Worm (Caenorhabditis elegans): ENCODE results near the gene cnc-4.

Gene cnc-4

DNA sequence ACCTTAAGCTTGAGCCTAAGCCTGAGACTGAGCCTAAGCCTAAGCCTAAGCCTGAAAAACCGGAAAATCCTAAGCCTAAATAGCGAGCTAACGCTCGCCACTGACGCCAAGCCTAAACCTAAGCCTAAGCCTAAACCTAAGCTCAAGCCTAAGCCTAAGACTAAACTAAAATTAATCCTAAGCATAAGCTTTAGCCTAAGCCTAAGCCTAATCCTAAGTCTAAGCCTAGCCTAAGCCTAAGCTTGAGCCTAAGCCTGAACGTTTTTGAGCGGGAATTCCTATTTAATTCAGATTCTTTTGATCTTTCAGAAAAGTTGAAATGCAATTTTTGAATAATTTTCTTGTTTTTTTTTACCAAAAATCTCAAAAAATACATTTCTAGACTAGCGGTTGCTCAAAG lies 30.8 kb upstream of the cnc-4 start:
- TF ChIP-seq lin-39 (tag; optimal IDR thresholded peaks at IDR 0.05), result no peak
- no peak for TF ChIP-seq lsy-2 (tag; optimal IDR thresholded peaks at IDR 0.05)

- no peak for TF ChIP-seq alr-1 (tag; optimal IDR thresholded peaks at IDR 0.05)
- TF ChIP-seq mbf-1 (tag; optimal IDR thresholded peaks at IDR 0.05), result no peak
- no peak for TF ChIP-seq fos-1 (tag; optimal IDR thresholded peaks at IDR 0.05)
- no peak for TF ChIP-seq C34F6.9 (tag; optimal IDR thresholded peaks at IDR 0.05)
- TF ChIP-seq elt-3 (tag; optimal IDR thresholded peaks at IDR 0.05), result no peak
- TF ChIP-seq ztf-1 (GFP tag; conservative IDR thresholded peaks at IDR 0.05), result no peak
- TF ChIP-seq ceh-82 (tag; optimal IDR thresholded peaks at IDR 0.05), result no peak
- TF ChIP-seq crh-2 (tag; optimal IDR thresholded peaks at IDR 0.05), result no peak
- no peak for TF ChIP-seq sma-3 (GFP tag; optimal IDR thresholded peaks at IDR 0.05)
- no peak for TF ChIP-seq unc-39 (tag; optimal IDR thresholded peaks at IDR 0.05)
- TF ChIP-seq ztf-4 (tag; optimal IDR thresholded peaks at IDR 0.05), result no peak
- no peak for TF ChIP-seq lsy-2 (tag; optimal IDR thresholded peaks at IDR 0.05)
- TF ChIP-seq peb-1 (tag; optimal IDR thresholded peaks at IDR 0.05), result no peak
- TF ChIP-seq nhr-21 (tag; optimal IDR thresholded peaks at IDR 0.05), result no peak
These were observed 24.7 kb upstream of the cnc-4 start for ce11 chrV:1422269-1422668.

DNA sequence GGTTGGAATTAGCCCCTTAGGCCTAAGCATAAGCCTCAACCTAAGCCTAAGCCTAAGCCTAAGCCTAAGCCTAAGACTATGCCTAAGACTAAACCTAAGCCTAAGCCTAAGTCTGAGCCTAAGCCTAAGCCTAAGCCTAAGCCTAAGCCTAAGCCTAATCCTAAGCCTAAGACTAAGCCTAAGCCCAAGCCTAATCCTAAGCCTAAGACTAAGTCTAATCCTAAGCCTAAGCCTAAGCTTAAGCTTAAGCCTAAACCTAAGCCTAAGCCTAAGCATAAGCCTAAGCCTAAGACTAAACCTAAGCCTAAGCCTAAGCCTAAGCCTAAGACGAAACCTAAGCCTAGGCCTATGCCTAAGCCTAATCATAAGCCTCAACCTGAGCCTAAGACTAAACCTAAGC lies 23.7 kb upstream of the cnc-4 start:
- TF ChIP-seq blmp-1 (tag; optimal IDR thresholded peaks at IDR 0.05; ENCODE audit: insufficient read depth) (no peak), Y55F3AM.14 (GFP tag; optimal IDR thresholded peaks at IDR 0.05) (no peak), sma-9 (GFP tag; optimal IDR thresholded peaks at IDR 0.05) (no peak), sma-9 (tag; optimal IDR thresholded peaks at IDR 0.05) (no peak), fos-1 (tag; optimal IDR thresholded peaks at IDR 0.05) (no peak), ZK546.5 (tag; optimal IDR thresholded peaks at IDR 0.05) (no peak), nhr-77 (tag; optimal IDR thresholded peaks at IDR 0.05) (no peak), ztf-4 (tag; optimal IDR thresholded peaks at IDR 0.05) (no peak), ceh-82 (tag; optimal IDR thresholded peaks at IDR 0.05) (no peak)

DNA sequence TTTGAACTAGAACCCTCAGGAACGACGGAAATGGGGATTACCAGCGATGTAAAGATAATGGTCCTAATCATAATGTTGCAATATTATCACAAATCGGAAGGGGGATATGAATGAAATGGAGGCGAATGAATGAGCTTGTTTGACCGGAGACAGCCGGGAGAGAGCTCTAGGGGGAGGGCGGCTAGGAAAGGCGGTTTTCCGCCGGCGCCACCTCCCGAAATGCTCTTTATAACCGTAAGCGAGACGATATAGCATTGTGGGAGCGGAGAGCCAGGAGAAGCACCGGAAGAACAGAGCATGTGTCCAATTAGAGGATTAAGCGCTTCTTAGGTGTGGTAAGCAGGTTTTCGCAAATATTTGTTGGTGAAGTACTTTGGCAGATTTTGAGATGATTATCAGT lies 21.4 kb upstream of the cnc-4 start, which contains the start of gene R12A1.3:
Gene R12A1.3 (minus strand): TSS at position 200 of the 400 bp plus-strand sequence.
- TF ChIP-seq peb-1 (tag; optimal IDR thresholded peaks at IDR 0.05) (no peak), nhr-11 (tag; optimal IDR thresholded peaks at IDR 0.05) (no peak), skn-1 (tag; optimal IDR thresholded peaks at IDR 0.05) (no peak), fos-1 (tag; optimal IDR thresholded peaks at IDR 0.05) (no peak), lin-13 (GFP tag; optimal IDR thresholded peaks at IDR 0.05) (no peak), ztf-11 (tag; optimal IDR thresholded peaks at IDR 0.05) (no peak), unc-55 (GFP tag; optimal IDR thresholded peaks at IDR 0.05) (no peak), mbf-1 (tag; optimal IDR thresholded peaks at IDR 0.05) (no peak)

- TF ChIP-seq nhr-25 (tag; optimal IDR thresholded peaks at IDR 0.05) (no peak), nhr-10 (tag; optimal IDR thresholded peaks at IDR 0.05) (no peak), F13H6.1 (tag; optimal IDR thresholded peaks at IDR 0.05) (no peak), nhr-237 (tag; optimal IDR thresholded peaks at IDR 0.05) (no peak), alr-1 (tag; optimal IDR thresholded peaks at IDR 0.05) (no peak), skn-1 (tag; optimal IDR thresholded peaks at IDR 0.05) (no peak), unc-39 (tag; optimal IDR thresholded peaks at IDR 0.05) (no peak), mdl-1 (tag; optimal IDR thresholded peaks at IDR 0.05) (no peak)
These were observed 15.2 kb upstream of the cnc-4 start, which contains the start of gene ges-1 for ce11 chrV:1431702-1432187. TSS of gene ges-1 (minus strand) at chrV:1432137.

DNA sequence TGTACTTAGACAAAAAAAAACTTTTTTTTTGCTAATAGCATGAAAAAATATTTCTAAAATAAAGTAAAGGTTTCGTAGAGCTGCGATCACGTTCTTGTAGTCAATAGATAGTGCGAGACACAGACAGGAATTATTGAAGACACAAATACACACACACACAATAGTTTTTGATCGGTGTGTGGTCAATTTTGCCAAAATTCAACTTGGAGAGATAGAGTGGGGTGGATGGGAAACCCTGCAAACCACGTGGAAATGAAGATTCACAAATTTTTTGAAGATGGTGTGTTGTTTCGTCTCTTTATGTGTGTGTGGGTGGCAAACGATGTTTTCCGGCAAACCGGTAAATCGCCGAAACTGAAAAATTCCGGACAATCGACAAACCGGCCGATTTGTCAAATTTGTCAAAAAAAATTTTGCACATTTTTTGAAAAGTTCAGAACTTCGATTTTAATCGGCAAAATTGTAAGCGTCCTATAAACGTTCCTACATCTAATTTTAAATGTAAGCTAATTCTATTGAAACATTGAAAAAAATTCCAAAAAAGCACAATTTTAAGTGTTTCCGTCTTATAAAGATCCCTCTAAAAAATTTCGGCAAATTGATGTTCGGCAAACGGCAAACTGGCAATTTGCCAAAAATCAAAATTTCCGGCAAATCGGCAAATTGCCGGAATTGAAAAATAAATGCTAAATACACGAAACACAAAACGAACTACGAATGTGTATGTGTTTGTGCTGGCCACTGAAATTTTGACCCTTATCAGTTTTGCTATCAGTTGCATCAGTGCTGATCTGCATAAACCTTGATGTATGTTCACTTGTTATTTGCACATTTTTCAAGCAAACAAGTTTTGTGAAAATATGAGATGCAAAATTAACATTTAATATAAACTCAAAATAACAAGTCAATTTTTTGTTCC lies 14.2 kb upstream of the cnc-4 start:
- TF ChIP-seq lin-11 (tag; optimal IDR thresholded peaks at IDR 0.05) (no peak), gmeb-1 (tag; optimal IDR thresholded peaks at IDR 0.05) (peak; percentile 98), fos-1 (tag; optimal IDR thresholded peaks at IDR 0.05) (peak; percentile 18)

Measured in whole organism, L2 larva.